Fruit fly (Drosophila melanogaster): ENCODE data around the gene CG34273.

CG34273 gene

dm6 chr3R:14511123-14511908, 5.5 kb upstream of the CG34273 start, which contains the start of the genes HtrA2 and mRpL11 (continued):
- peak; percentile 55 for TF ChIP-seq CG1647 (GFP tag; optimal IDR thresholded peaks at IDR 0.05)
- 0 out of 2 replicates have a peak, but pooled peaks have one; percentile 19 for TF ChIP-seq peb (GFP tag; IDR thresholded peaks at IDR 0.05)
- TF ChIP-seq sens (GFP tag), result peak; percentile 93
- TF ChIP-seq Doc3 (GFP tag; IDR thresholded peaks at IDR 0.05; ENCODE audit: partially characterized antibody), result peak; percentile 32; the same call in 1 of the 3 replicates
- TF ChIP-seq sc (optimal IDR thresholded peaks at IDR 0.05), result no peak
- TF ChIP-seq sc (GFP tag; optimal IDR thresholded peaks at IDR 0.05), result no peak
- TF ChIP-seq Ada2b (GFP tag; IDR thresholded peaks at IDR 0.05), result no peak
- TF ChIP-seq Lhr (GFP tag; optimal IDR thresholded peaks at IDR 0.05), result peak; percentile 11
- peak; percentile 100 for TF ChIP-seq crp (GFP tag; optimal IDR thresholded peaks at IDR 0.05)
- TF ChIP-seq CG14050 (GFP tag; IDR thresholded peaks at IDR 0.05), result no peak
- no peak for TF ChIP-seq D19B (GFP tag; optimal IDR thresholded peaks at IDR 0.05)
- peak in 1 of 2 experiments; percentile 39 for TF ChIP-seq bsh (GFP tag; optimal IDR thresholded peaks at IDR 0.05)
- TF ChIP-seq Bdp1 (GFP tag; optimal IDR thresholded peaks at IDR 0.05), result peak; percentile 58
- TF ChIP-seq HmgZ (tag; optimal IDR thresholded peaks at IDR 0.05), result peak; percentile 73
- TF ChIP-seq CG42726 (GFP tag; IDR thresholded peaks at IDR 0.05; ENCODE audit: partially characterized antibody), result peak; percentile 72
- TF ChIP-seq nerfin-2 (GFP tag; IDR thresholded peaks at IDR 0.05; ENCODE audit: partially characterized antibody), result no peak
- TF ChIP-seq Ets65A (GFP tag), result peak; percentile 95
- TF ChIP-seq CG31441 (GFP tag; IDR thresholded peaks at IDR 0.05), result no peak
- no peak for TF ChIP-seq CG12942 (GFP tag; optimal IDR thresholded peaks at IDR 0.05)
- no peak for TF ChIP-seq br (optimal IDR thresholded peaks at IDR 0.05)
- TF ChIP-seq Dip3 (GFP tag; optimal IDR thresholded peaks at IDR 0.05), result peak; percentile 41
- TF ChIP-seq Mad (GFP tag; optimal IDR thresholded peaks at IDR 0.05), result peak; percentile 69
- peak; percentile 77 for TF ChIP-seq Rfx (GFP tag; IDR thresholded peaks at IDR 0.05)
- TF ChIP-seq CG10366 (GFP tag; IDR thresholded peaks at IDR 0.05), result peak; percentile 38; the same call in 1 of the 2 replicates
- peak; percentile 63 to 98 for TF ChIP-seq Pdp1 (GFP tag; optimal IDR thresholded peaks at IDR 0.05)
- TF ChIP-seq ken (GFP tag; IDR thresholded peaks at IDR 0.05), result peak; percentile 63; the same call in 2 of the 3 replicates
- peak; percentile 72 for TF ChIP-seq Abd-B (GFP tag; optimal IDR thresholded peaks at IDR 0.05)
- TF ChIP-seq CG18764 (GFP tag; optimal IDR thresholded peaks at IDR 0.05), result no peak
- TF ChIP-seq trh (GFP tag; optimal IDR thresholded peaks at IDR 0.05), result no peak
- peak; percentile 76 for TF ChIP-seq CHES-1-like (GFP tag; optimal IDR thresholded peaks at IDR 0.05)
- no peak for TF ChIP-seq CG6654 (GFP tag; optimal IDR thresholded peaks at IDR 0.05)
- peak; percentile 58 for TF ChIP-seq Bgb (GFP tag; IDR thresholded peaks at IDR 0.05; ENCODE audit: partially characterized antibody)
- TF ChIP-seq Blimp-1 (GFP tag; optimal IDR thresholded peaks at IDR 0.05), result no peak
- peak; percentile 57 for TF ChIP-seq CG2116 (GFP tag; optimal IDR thresholded peaks at IDR 0.05)
- peak; percentile 60 for TF ChIP-seq CG7839 (tag; optimal IDR thresholded peaks at IDR 0.05)
- no peak for TF ChIP-seq cg (GFP tag; optimal IDR thresholded peaks at IDR 0.05)
- TF ChIP-seq lmd (GFP tag; IDR thresholded peaks at IDR 0.05), result peak; percentile 55; the same call in 1 of the 2 replicates
- TF ChIP-seq ind (GFP tag; optimal IDR thresholded peaks at IDR 0.05), result peak; percentile 56
- TF ChIP-seq NfI (GFP tag; optimal IDR thresholded peaks at IDR 0.05), result peak; percentile 50
- peak; percentile 5 for TF ChIP-seq CG2875 (GFP tag; optimal IDR thresholded peaks at IDR 0.05)
- no peak for TF ChIP-seq CG6765 (GFP tag; optimal IDR thresholded peaks at IDR 0.05)
- TF ChIP-seq CG12071 (GFP tag; optimal IDR thresholded peaks at IDR 0.05), result no peak
- peak; percentile 76 for TF ChIP-seq CG30403 (GFP tag; optimal IDR thresholded peaks at IDR 0.05)
- peak; percentile 72 for TF ChIP-seq CG4617 (GFP tag; optimal IDR thresholded peaks at IDR 0.05; ENCODE audit: borderline replicate concordance)
- 0 out of 2 replicates have a peak, but pooled peaks have one; percentile 49 for TF ChIP-seq bbx (GFP tag; IDR thresholded peaks at IDR 0.05; ENCODE audit: partially characterized antibody)
- TF ChIP-seq CG8290 (GFP tag; optimal IDR thresholded peaks at IDR 0.05), result peak; percentile 51
- TF ChIP-seq CG8290 (tag; optimal IDR thresholded peaks at IDR 0.05), result peak in 1 of 2 experiments; percentile 73
- TF ChIP-seq CG4854 (GFP tag; optimal IDR thresholded peaks at IDR 0.05), result peak; percentile 42
- peak; percentile 73 for TF ChIP-seq lilli (GFP tag; optimal IDR thresholded peaks at IDR 0.05)
